In the genomic region with DNA sequence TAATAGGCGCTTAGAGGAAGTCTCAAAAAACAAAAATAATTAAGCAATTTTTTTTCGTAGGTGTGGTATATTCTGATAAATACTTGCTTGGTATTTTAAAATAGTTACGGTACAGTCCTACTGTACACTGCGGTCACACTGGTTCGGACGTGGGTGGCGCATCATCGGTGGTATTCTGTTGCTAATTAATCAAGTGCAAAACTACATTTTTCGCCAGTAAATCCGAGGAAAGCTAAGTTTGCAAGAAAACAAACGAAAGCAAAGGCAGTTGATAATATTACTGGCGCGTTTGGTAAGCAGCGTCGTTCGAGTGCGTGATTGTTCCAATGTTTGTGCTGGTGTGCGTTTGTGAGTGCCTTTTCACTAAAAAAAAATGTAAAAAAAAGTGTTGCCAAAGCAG, we compare ENCODE assay signal across 1 fruit fly cellular context.
A peak's percentile ranks its signal among the peaks of the same experiment; 100 is the strongest.
TF ChIP-seq lines count a peak whose summit lies in the region.

A gene (plus strand): TSS at position 125 of the 400 bp plus-strand sequence.

TF ChIP-seq in whole organism, embryonic, 481 proteins besides CTCF, POLR2A, EP300 and RAD21 (continued from another document):
- no peak for TF ChIP-seq Chrac-16 (GFP tag; optimal IDR thresholded peaks at IDR 0.05; lab: Kevin White, UChicago)
- TF ChIP-seq CG6813 (GFP tag; optimal IDR thresholded peaks at IDR 0.05; lab: Kevin White, UChicago) = no peak
- TF ChIP-seq bowl (GFP tag; IDR thresholded peaks at IDR 0.05; lab: Robert Waterston, UW) = no peak
- TF ChIP-seq CG13287 (GFP tag; IDR thresholded peaks at IDR 0.05; lab: Robert Waterston, UW; ENCODE audit: partially characterized antibody) = peak; percentile 47; the same call in 1 of the 2 replicates
- TF ChIP-seq unpg (GFP tag; optimal IDR thresholded peaks at IDR 0.05; lab: Kevin White, UChicago) = peak; percentile 17
- no peak for TF ChIP-seq CG1529 (GFP tag; optimal IDR thresholded peaks at IDR 0.05; lab: Kevin White, UChicago)
- no peak for TF ChIP-seq CG4820 (GFP tag; optimal IDR thresholded peaks at IDR 0.05; lab: Kevin White, UChicago)
- TF ChIP-seq CG17568 (GFP tag; optimal IDR thresholded peaks at IDR 0.05; lab: Kevin White, UChicago) = no peak
- TF ChIP-seq CG10366 (GFP tag; IDR thresholded peaks at IDR 0.05; lab: Robert Waterston, UW) = no peak
- no peak for TF ChIP-seq CG43689 (GFP tag; IDR thresholded peaks at IDR 0.05; lab: Robert Waterston, UW)
- TF ChIP-seq CG8924 (tag; optimal IDR thresholded peaks at IDR 0.05; lab: Kevin White, UChicago) = peak; percentile 53
- no peak for TF ChIP-seq CG17829 (tag; optimal IDR thresholded peaks at IDR 0.05; lab: Kevin White, UChicago)
- TF ChIP-seq CG4424 (GFP tag; optimal IDR thresholded peaks at IDR 0.05; lab: Kevin White, UChicago) = no peak
- TF ChIP-seq klu (GFP tag; IDR thresholded peaks at IDR 0.05; lab: Robert Waterston, UW) = peak; percentile 69; the same call in 1 of the 2 replicates
- TF ChIP-seq CG6683 (GFP tag; optimal IDR thresholded peaks at IDR 0.05; lab: Kevin White, UChicago) = no peak
- no peak for TF ChIP-seq CG17912 (GFP tag; optimal IDR thresholded peaks at IDR 0.05; lab: Kevin White, UChicago)
- no peak for TF ChIP-seq CG14050 (GFP tag; IDR thresholded peaks at IDR 0.05; lab: Robert Waterston, UW)
- peak; percentile 35 for TF ChIP-seq CG14710 (tag; optimal IDR thresholded peaks at IDR 0.05; lab: Kevin White, UChicago)
- TF ChIP-seq CG12744 (GFP tag; optimal IDR thresholded peaks at IDR 0.05; lab: Kevin White, UChicago) = no peak
- no peak for TF ChIP-seq MTF-1 (GFP tag; optimal IDR thresholded peaks at IDR 0.05; lab: Kevin White, UChicago; ENCODE audit: borderline replicate concordance)
- TF ChIP-seq tll (GFP tag; optimal IDR thresholded peaks at IDR 0.05; lab: Kevin White, UChicago) = no peak
- TF ChIP-seq croc (GFP tag; conservative IDR thresholded peaks at IDR 0.05; lab: Robert Waterston, UW) = no peak
- no peak for TF ChIP-seq CG2116 (GFP tag; optimal IDR thresholded peaks at IDR 0.05; lab: Kevin White, UChicago)
- 0 out of 2 replicates have a peak, but pooled peaks have one; percentile 6 for TF ChIP-seq Scr (GFP tag; IDR thresholded peaks at IDR 0.05; lab: Robert Waterston, UW; ENCODE audit: partially characterized antibody)
- TF ChIP-seq Taf1 (GFP tag; IDR thresholded peaks at IDR 0.05; lab: Robert Waterston, UW) = no peak
- TF ChIP-seq p53 (GFP tag; optimal IDR thresholded peaks at IDR 0.05; lab: Kevin White, UChicago) = no peak
- peak; percentile 43 for TF ChIP-seq Lhr (GFP tag; optimal IDR thresholded peaks at IDR 0.05; lab: Kevin White, UChicago)
- TF ChIP-seq sens (GFP tag; lab: Kevin White, UChicago) = peak; percentile 86
- no peak for TF ChIP-seq CG30403 (GFP tag; optimal IDR thresholded peaks at IDR 0.05; lab: Kevin White, UChicago)
- no peak for TF ChIP-seq CG1647 (GFP tag; optimal IDR thresholded peaks at IDR 0.05; lab: Kevin White, UChicago)
- no peak for TF ChIP-seq h (optimal IDR thresholded peaks at IDR 0.05; lab: Kevin White, UChicago)
- no peak for TF ChIP-seq bab2 (GFP tag; optimal IDR thresholded peaks at IDR 0.05; lab: Kevin White, UChicago)
- no peak for TF ChIP-seq rib (GFP tag; IDR thresholded peaks at IDR 0.05; lab: Robert Waterston, UW)
- peak; percentile 53 for TF ChIP-seq CG30020 (tag; optimal IDR thresholded peaks at IDR 0.05; lab: Kevin White, UChicago)
- TF ChIP-seq da (GFP tag; optimal IDR thresholded peaks at IDR 0.05; lab: Kevin White, UChicago) = no peak
- no peak for TF ChIP-seq Nf-YA (GFP tag; IDR thresholded peaks at IDR 0.05; lab: Robert Waterston, UW)
- no peak for TF ChIP-seq tio (GFP tag; optimal IDR thresholded peaks at IDR 0.05; lab: Kevin White, UChicago)
- no peak for TF ChIP-seq ems (GFP tag; optimal IDR thresholded peaks at IDR 0.05; lab: Kevin White, UChicago)
- TF ChIP-seq CG8765 (GFP tag; IDR thresholded peaks at IDR 0.05; lab: Robert Waterston, UW) = no peak
- no peak for TF ChIP-seq Doc3 (GFP tag; IDR thresholded peaks at IDR 0.05; lab: Robert Waterston, UW; ENCODE audit: partially characterized antibody)
- TF ChIP-seq CG10274 (GFP tag; optimal IDR thresholded peaks at IDR 0.05; lab: Kevin White, UChicago) = no peak
- TF ChIP-seq TFAM (GFP tag; optimal IDR thresholded peaks at IDR 0.05; lab: Kevin White, UChicago) = no peak
- TF ChIP-seq CG11085 (GFP tag; IDR thresholded peaks at IDR 0.05; lab: Robert Waterston, UW) = no peak
- TF ChIP-seq CG10321 (GFP tag; IDR thresholded peaks at IDR 0.05; lab: Robert Waterston, UW) = no peak
- TF ChIP-seq nerfin-2 (GFP tag; IDR thresholded peaks at IDR 0.05; lab: Robert Waterston, UW; ENCODE audit: partially characterized antibody) = no peak
- TF ChIP-seq CG3065 (GFP tag; optimal IDR thresholded peaks at IDR 0.05; lab: Kevin White, UChicago) = no peak
- TF ChIP-seq HLHmδ (GFP tag; optimal IDR thresholded peaks at IDR 0.05; lab: Kevin White, UChicago) = no peak
- TF ChIP-seq CG31441 (GFP tag; IDR thresholded peaks at IDR 0.05; lab: Robert Waterston, UW) = no peak
- no peak for TF ChIP-seq CG17385 (GFP tag; optimal IDR thresholded peaks at IDR 0.05; lab: Kevin White, UChicago)
- no peak for TF ChIP-seq CG3726 (GFP tag; IDR thresholded peaks at IDR 0.05; lab: Robert Waterston, UW)
- no peak for TF ChIP-seq lola (GFP tag; optimal IDR thresholded peaks at IDR 0.05; lab: Kevin White, UChicago)
- TF ChIP-seq exex (tag; optimal IDR thresholded peaks at IDR 0.05; lab: Kevin White, UChicago) = no peak
- TF ChIP-seq CG16863 (GFP tag; optimal IDR thresholded peaks at IDR 0.05; lab: Kevin White, UChicago) = no peak
- TF ChIP-seq sima (GFP tag; optimal IDR thresholded peaks at IDR 0.05; lab: Kevin White, UChicago) = no peak
- TF ChIP-seq CG11398 (GFP tag; optimal IDR thresholded peaks at IDR 0.05; lab: Kevin White, UChicago) = no peak
- TF ChIP-seq CG9215 (GFP tag; IDR thresholded peaks at IDR 0.05; lab: Robert Waterston, UW) = no peak
- TF ChIP-seq Mad (GFP tag; optimal IDR thresholded peaks at IDR 0.05; lab: Kevin White, UChicago) = no peak
- TF ChIP-seq CG4730 (GFP tag; IDR thresholded peaks at IDR 0.05; lab: Robert Waterston, UW) = no peak
- TF ChIP-seq CG3163 (GFP tag; optimal IDR thresholded peaks at IDR 0.05; lab: Kevin White, UChicago) = no peak
- TF ChIP-seq ranshi (GFP tag; IDR thresholded peaks at IDR 0.05; lab: Robert Waterston, UW) = no peak
- no peak for TF ChIP-seq dysf (GFP tag; IDR thresholded peaks at IDR 0.05; lab: Robert Waterston, UW)
- no peak for TF ChIP-seq Hr78 (GFP tag; optimal IDR thresholded peaks at IDR 0.05; lab: Kevin White, UChicago)
- no peak for TF ChIP-seq CG10959 (GFP tag; IDR thresholded peaks at IDR 0.05; lab: Robert Waterston, UW)
- TF ChIP-seq CG7839 (tag; optimal IDR thresholded peaks at IDR 0.05; lab: Kevin White, UChicago) = no peak
- TF ChIP-seq NfI (GFP tag; optimal IDR thresholded peaks at IDR 0.05; lab: Kevin White, UChicago) = peak; percentile 14
- no peak for TF ChIP-seq CG7357 (GFP tag; IDR thresholded peaks at IDR 0.05; lab: Robert Waterston, UW)
- TF ChIP-seq CG10267 (tag; optimal IDR thresholded peaks at IDR 0.05; lab: Kevin White, UChicago) = peak; percentile 36
- TF ChIP-seq Ssrp (tag; optimal IDR thresholded peaks at IDR 0.05; lab: Kevin White, UChicago) = no peak
